Worm (Caenorhabditis elegans) whole organism, L3 larva: ENCODE data around the gene fbxa-171.

Experiments used
- ama-1 ChIP-seq: fragments of 150-350 bp; optimal IDR thresholded peaks from 2 replicates; lab custom pipeline; 2018
- ceh-82 ChIP-seq: fragments of 150-350 bp; optimal IDR thresholded peaks from 2 replicates; lab custom pipeline; 2014; ENCODE audit warnings: missing biosample characterization, missing genetic modification characterization
- egl-27 ChIP-seq: sonication (generic microtip); optimal IDR thresholded peaks from 4 replicates; lab custom pipeline; 2017; ENCODE audit warnings: missing biosample characterization, missing genetic modification reagents, missing genetic modification characterization
- lin-15B ChIP-seq: fragments of 150-350 bp; optimal IDR thresholded peaks from 2 replicates; lab custom pipeline; 2014; ENCODE audit warnings: missing biosample characterization, missing genetic modification characterization
- tbx-2 ChIP-seq: sonication (generic microtip); optimal IDR thresholded peaks from 2 replicates; lab custom pipeline; 2016; ENCODE audit warnings: mild to moderate bottlenecking, missing genetic modification characterization, missing compliant biosample characterization
- unc-62 ChIP-seq: fragments of 150-350 bp; sonication (generic microtip); optimal IDR thresholded peaks from 4 replicates; lab custom pipeline; 2014; ENCODE audit warnings: missing biosample characterization, missing genetic modification reagents, missing genetic modification characterization
- ztf-4 ChIP-seq: fragments of 150-350 bp; optimal IDR thresholded peaks from 2 replicates; lab custom pipeline; 2014; ENCODE audit warnings: missing biosample characterization, missing genetic modification characterization

ce11 chrV:17520735-17521134 is 45.1 kb downstream of the fbxa-171 start, which contains the start of gene fbxa-136:
- TF ChIP-seq ceh-82 (tag; lab: Kevin White, UChicago) (no peak), egl-27 (tag; lab: Kevin White, UChicago) (no peak), lin-15B (tag; lab: Kevin White, UChicago) (no peak), unc-62 (no peak), tbx-2 (no peak), ama-1 (lab: Kevin White, UChicago) (no peak), ztf-4 (no peak)
